Fruit fly (Drosophila melanogaster) whole organism, prepupa: Measurements from ENCODE around the gene CG4553.

Experiments used
- CG10631 ChIP-seq: fragments of 200-800 bp; sonication (Bioruptor generic); optimal IDR thresholded peaks from 2 replicates; lab custom pipeline; 2016; ENCODE audit warnings: missing biosample characterization, missing genetic modification characterization
- CG10669 ChIP-seq: fragments of 200-800 bp; sonication (Bioruptor generic); optimal IDR thresholded peaks from 3 replicates; lab custom pipeline; 2018; ENCODE audit warnings: missing biosample characterization, mild to moderate bottlenecking, missing genetic modification characterization, moderate library complexity
- CG11294 ChIP-seq: fragments of 200-800 bp; sonication (Bioruptor generic); IDR thresholded peaks from 2 replicates; pipeline ENCODE4 v1.3.6; 2022; ENCODE audit warnings: missing biosample characterization, missing genetic modification characterization
- CG11902 ChIP-seq: fragments of 200-800 bp; sonication (Bioruptor generic); optimal IDR thresholded peaks from 3 replicates; lab custom pipeline; 2016; ENCODE audit warnings: missing biosample characterization, missing genetic modification characterization
- CG1621 ChIP-seq: fragments of 200-800 bp; sonication (Bioruptor generic); optimal IDR thresholded peaks from 3 replicates; lab custom pipeline; 2018; ENCODE audit warnings: missing biosample characterization, mild to moderate bottlenecking, missing genetic modification characterization
- CG16779 ChIP-seq: fragments of 200-800 bp; sonication (Bioruptor generic); optimal IDR thresholded peaks from 3 replicates; lab custom pipeline; 2017; ENCODE audit warnings: missing biosample characterization, mild to moderate bottlenecking, missing genetic modification characterization
- CG3032 ChIP-seq: fragments of 200-800 bp; optimal IDR thresholded peaks from 2 replicates; lab custom pipeline; 2019; ENCODE audit warnings: missing biosample characterization, mild to moderate bottlenecking, missing genetic modification characterization, moderate library complexity
- CG31627 ChIP-seq: fragments of 200-800 bp; sonication (Bioruptor generic); optimal IDR thresholded peaks from 3 replicates; lab custom pipeline; 2016; ENCODE audit warnings: missing biosample characterization, missing genetic modification characterization
- CG32006 ChIP-seq: fragments of 200-800 bp; sonication (Bioruptor generic); optimal IDR thresholded peaks from 3 replicates; lab custom pipeline; 2017; ENCODE audit warnings: missing biosample characterization, mild to moderate bottlenecking, missing genetic modification characterization
- CG34406 ChIP-seq: fragments of 200-800 bp; sonication (Bioruptor generic); optimal IDR thresholded peaks from 3 replicates; lab custom pipeline; 2016; ENCODE audit warnings: missing biosample characterization, missing genetic modification characterization
- CG3919 ChIP-seq: fragments of 200-800 bp; sonication (Bioruptor generic); optimal IDR thresholded peaks from 3 replicates; lab custom pipeline; 2016; ENCODE audit warnings: missing biosample characterization, missing genetic modification characterization
- CG4318 ChIP-seq: fragments of 200-800 bp; sonication (Bioruptor generic); optimal IDR thresholded peaks from 3 replicates; lab custom pipeline; 2017; ENCODE audit warnings: missing biosample characterization, mild to moderate bottlenecking, missing genetic modification characterization
- CG6163 ChIP-seq: fragments of 200-800 bp; sonication (Bioruptor generic); IDR thresholded peaks from 3 replicates; pipeline ENCODE4 v1.3.6; 2022; ENCODE audit warnings: missing biosample characterization, missing genetic modification characterization
- CG6276 ChIP-seq: fragments of 200-800 bp; sonication (Bioruptor generic); optimal IDR thresholded peaks from 2 replicates; lab custom pipeline; 2017; ENCODE audit warnings: missing biosample characterization, mild to moderate bottlenecking, missing genetic modification characterization
- CG6808 ChIP-seq: fragments of 200-800 bp; sonication (Bioruptor generic); optimal IDR thresholded peaks from 3 replicates; lab custom pipeline; 2017; ENCODE audit warnings: missing biosample characterization, missing genetic modification characterization, mild to moderate bottlenecking, moderate library complexity, missing genetic modification reagents
- CG6854 ChIP-seq: fragments of 200-800 bp; sonication (Bioruptor generic); optimal IDR thresholded peaks from 2 replicates; lab custom pipeline; 2017; ENCODE audit warnings: missing biosample characterization, mild to moderate bottlenecking, missing genetic modification characterization
- CG7368 ChIP-seq: fragments of 200-800 bp; sonication (Bioruptor generic); optimal IDR thresholded peaks from 3 replicates; lab custom pipeline; 2016; ENCODE audit warnings: missing biosample characterization, missing genetic modification characterization
- CG8119 ChIP-seq: fragments of 200-800 bp; sonication (Bioruptor generic); IDR thresholded peaks from 3 replicates; pipeline ENCODE4 v1.3.6; 2022; ENCODE audit warnings: missing biosample characterization, missing genetic modification characterization
- CG8319 ChIP-seq: fragments of 200-800 bp; sonication (Bioruptor generic); optimal IDR thresholded peaks from 3 replicates; lab custom pipeline; 2016; ENCODE audit warnings: missing biosample characterization, missing genetic modification characterization
- CG8632 ChIP-seq: fragments of 200-800 bp; sonication (Bioruptor generic); optimal IDR thresholded peaks from 3 replicates; lab custom pipeline; 2016; ENCODE audit warnings: missing biosample characterization, missing genetic modification characterization
- CG9139 ChIP-seq: fragments of 200-800 bp; sonication (Bioruptor generic); optimal IDR thresholded peaks from 3 replicates; lab custom pipeline; 2017; ENCODE audit warnings: missing biosample characterization, mild to moderate bottlenecking, missing genetic modification characterization
- Eip78C ChIP-seq: fragments of 200-800 bp; sonication (Bioruptor generic); peaks from one replicate; lab custom pipeline; 2016; ENCODE audit warnings: missing biosample characterization, missing genetic modification characterization
- Eip93F ChIP-seq: fragments of 200-800 bp; sonication (Bioruptor generic); optimal IDR thresholded peaks from 2 replicates; lab custom pipeline; 2016; ENCODE audit warnings: missing biosample characterization, mild to moderate bottlenecking, missing genetic modification characterization
- Ets21C ChIP-seq: fragments of 200-800 bp; sonication (Bioruptor generic); optimal IDR thresholded peaks from 3 replicates; lab custom pipeline; 2016; ENCODE audit warnings: missing biosample characterization, missing genetic modification characterization
- Ets96B ChIP-seq: fragments of 200-800 bp; optimal IDR thresholded peaks from 2 replicates; lab custom pipeline; 2019; ENCODE audit warnings: missing biosample characterization, mild to moderate bottlenecking, missing genetic modification characterization, moderate library complexity
- Gug ChIP-seq: fragments of 200-800 bp; sonication (Bioruptor generic); IDR thresholded peaks from 2 replicates; pipeline ENCODE4 v1.3.6; 2022; ENCODE audit warnings: missing biosample characterization, missing genetic modification characterization
- Hr38 ChIP-seq: sonication (Bioruptor generic); optimal IDR thresholded peaks from 2 replicates; lab custom pipeline; 2016; ENCODE audit warnings: missing biosample characterization, missing genetic modification characterization
- Hr39 ChIP-seq: fragments of 200-800 bp; sonication (Bioruptor generic); optimal IDR thresholded peaks from 2 replicates; lab custom pipeline; 2016; ENCODE audit warnings: missing biosample characterization, missing genetic modification characterization
- Hr4 ChIP-seq: fragments of 200-800 bp; sonication (Bioruptor generic); optimal IDR thresholded peaks from 3 replicates; lab custom pipeline; 2016; ENCODE audit warnings: missing biosample characterization, missing genetic modification characterization
- Lpt ChIP-seq: fragments of 200-800 bp; sonication (Bioruptor generic); optimal IDR thresholded peaks from 3 replicates; lab custom pipeline; 2016; ENCODE audit warnings: missing biosample characterization, missing genetic modification characterization
- OdsH ChIP-seq: fragments of 200-800 bp; sonication (Bioruptor generic); optimal IDR thresholded peaks from 3 replicates; lab custom pipeline; 2016; ENCODE audit warnings: missing biosample characterization, missing genetic modification characterization
- Smox ChIP-seq: fragments of 200-800 bp; sonication (Bioruptor generic); optimal IDR thresholded peaks from 3 replicates; lab custom pipeline; 2016; ENCODE audit warnings: missing biosample characterization, missing genetic modification characterization
- Sox102F ChIP-seq: fragments of 200-800 bp; sonication (Bioruptor generic); optimal IDR thresholded peaks from 2 replicates; lab custom pipeline; 2016; ENCODE audit warnings: missing biosample characterization, mild to moderate bottlenecking, missing genetic modification characterization
- Sox14 ChIP-seq: fragments of 200-800 bp; sonication (Bioruptor generic); optimal IDR thresholded peaks from 3 replicates; lab custom pipeline; 2016; ENCODE audit warnings: missing biosample characterization, missing genetic modification characterization
- Sox15 ChIP-seq: fragments of 200-800 bp; sonication (Bioruptor generic); optimal IDR thresholded peaks from 3 replicates; lab custom pipeline; 2016; ENCODE audit warnings: missing biosample characterization, missing genetic modification characterization
- achi ChIP-seq: fragments of 200-800 bp; sonication (Bioruptor generic); optimal IDR thresholded peaks from 3 replicates; lab custom pipeline; 2016; ENCODE audit warnings: missing biosample characterization, missing genetic modification characterization
- acj6 ChIP-seq: fragments of 200-800 bp; sonication (Bioruptor generic); optimal IDR thresholded peaks from 3 replicates; lab custom pipeline; 2016; ENCODE audit warnings: missing biosample characterization, missing genetic modification characterization
- cyc ChIP-seq: fragments of 200-800 bp; sonication (Bioruptor generic); optimal IDR thresholded peaks from 3 replicates; lab custom pipeline; 2016; ENCODE audit warnings: missing biosample characterization, missing genetic modification characterization
- dsx ChIP-seq: fragments of 200-800 bp; optimal IDR thresholded peaks from 3 replicates; lab custom pipeline; 2019; ENCODE audit warnings: missing biosample characterization, mild to moderate bottlenecking, missing genetic modification characterization, moderate library complexity; ENCODE audit not compliant: poor library complexity, severe bottlenecking
- eg ChIP-seq: fragments of 200-800 bp; sonication (Bioruptor generic); IDR thresholded peaks from 3 replicates; pipeline ENCODE4 v1.3.6; 2022; ENCODE audit warnings: missing biosample characterization, missing genetic modification characterization
- fd59A ChIP-seq: fragments of 200-800 bp; sonication (Bioruptor generic); optimal IDR thresholded peaks from 2 replicates; lab custom pipeline; 2017; ENCODE audit warnings: missing biosample characterization, mild to moderate bottlenecking, missing genetic modification characterization, missing genetic modification reagents
- fd85E ChIP-seq: fragments of 200-800 bp; sonication (Bioruptor generic); optimal IDR thresholded peaks from 3 replicates; lab custom pipeline; 2016; ENCODE audit warnings: missing biosample characterization, missing genetic modification characterization
- fkh ChIP-seq: fragments of 200-800 bp; sonication (Bioruptor generic); optimal IDR thresholded peaks from 3 replicates; lab custom pipeline; 2017; ENCODE audit warnings: missing biosample characterization, mild to moderate bottlenecking, missing genetic modification characterization, moderate library complexity
- pdm3 ChIP-seq: fragments of 200-800 bp; sonication (Bioruptor generic); optimal IDR thresholded peaks from 3 replicates; lab custom pipeline; 2016; ENCODE audit warnings: missing biosample characterization, missing genetic modification characterization
- salr ChIP-seq, 2 experiments: fragments of 200-800 bp; sonication (Bioruptor generic); optimal IDR thresholded peaks; 3 replicates each; lab custom pipeline; 2016 to 2018; ENCODE audit warnings: missing biosample characterization in 2 of 2, missing genetic modification characterization in 2 of 2, mild to moderate bottlenecking in 1 of 2
- spab ChIP-seq: fragments of 200-800 bp; sonication (Bioruptor generic); optimal IDR thresholded peaks from 2 replicates; lab custom pipeline; 2017; ENCODE audit warnings: missing biosample characterization, mild to moderate bottlenecking, missing genetic modification characterization, missing genetic modification reagents
- ss ChIP-seq, 2 experiments: fragments of 200-800 bp; sonication (Bioruptor generic); optimal IDR thresholded peaks; 2 replicates in 1 of 2; 3 replicates in 1 of 2; lab custom pipeline; 2017 to 2018; ENCODE audit warnings: mild to moderate bottlenecking in 2 of 2, missing biosample characterization in 2 of 2, missing genetic modification characterization in 2 of 2, moderate library complexity in 1 of 2
- svp ChIP-seq: fragments of 200-800 bp; sonication (Bioruptor generic); peaks from one replicate; lab custom pipeline; 2016; ENCODE audit warnings: missing biosample characterization, missing genetic modification characterization
- vri ChIP-seq: fragments of 200-800 bp; sonication (Bioruptor generic); optimal IDR thresholded peaks from 3 replicates; lab custom pipeline; 2016; ENCODE audit warnings: missing biosample characterization, mild to moderate bottlenecking, missing genetic modification characterization

The CG4553 gene

DNA sequence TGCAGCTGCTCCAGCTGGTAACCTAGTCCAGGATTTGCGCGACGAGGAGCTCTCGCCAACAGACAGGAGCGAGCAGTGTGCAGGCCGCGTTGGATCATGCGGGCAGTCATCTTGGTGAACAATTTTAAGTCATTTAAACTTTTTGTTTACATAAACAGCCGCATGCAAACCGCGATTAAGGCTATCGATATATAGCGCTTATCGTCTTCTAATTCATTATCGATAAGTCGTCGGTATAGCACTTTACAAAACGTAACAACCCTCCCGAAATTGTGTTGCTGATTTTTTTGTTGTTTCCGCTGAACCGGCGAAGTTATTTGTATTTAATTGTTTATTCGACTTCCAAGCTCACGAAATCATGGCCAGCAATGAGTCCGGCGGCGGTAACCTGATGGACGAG is at the start of gene CG4553, which contains the start of gene MED28:
CG4553 (minus strand) TSS at position 172 of the 400 bp plus-strand sequence.
MED28 (plus strand) TSS at position 260 of the 400 bp plus-strand sequence.
- TF ChIP-seq Eip78C (GFP tag; lab: Kevin White, UChicago) (no peak), fkh (GFP tag; lab: Kevin White, UChicago) (peak; percentile 95)
- TF ChIP-seq, all 60 proteins: peak for 1

- no peak for TF ChIP-seq eg (GFP tag; lab: Robert Waterston, UW)
- TF ChIP-seq Hr39, result peak; percentile 17
- TF ChIP-seq Sox102F, result no peak
- no peak for TF ChIP-seq Lpt
- no peak for TF ChIP-seq CG9139 (GFP tag; lab: Kevin White, UChicago)
- peak; percentile 24 for TF ChIP-seq CG10631
- peak; percentile 3 for TF ChIP-seq OdsH (GFP tag; lab: Kevin White, UChicago)
- peak; percentile 29 for TF ChIP-seq CG10669 (GFP tag; lab: Kevin White, UChicago)
- peak; percentile 6 for TF ChIP-seq Sox14 (GFP tag; lab: Kevin White, UChicago)
- no peak for TF ChIP-seq vri
- TF ChIP-seq spab (GFP tag; lab: Kevin White, UChicago), result no peak
- TF ChIP-seq acj6 (GFP tag; lab: Kevin White, UChicago), result peak; percentile 15
- no peak for TF ChIP-seq CG4318 (GFP tag; lab: Kevin White, UChicago)
- peak; percentile 84 for TF ChIP-seq Eip78C (GFP tag; lab: Kevin White, UChicago)
- TF ChIP-seq svp (GFP tag; lab: Kevin White, UChicago), result no peak
- no peak for TF ChIP-seq CG31627 (GFP tag; lab: Kevin White, UChicago)
- TF ChIP-seq ss (GFP tag; optimal IDR thresholded peaks at IDR 0.05; lab: Kevin White, UChicago), result peak in 1 of 2 experiments; percentile 5
- peak; percentile 35 for TF ChIP-seq CG32006 (GFP tag; lab: Kevin White, UChicago)
- TF ChIP-seq CG8632, result peak; percentile 16
- TF ChIP-seq CG3919 (GFP tag; lab: Kevin White, UChicago), result no peak
- no peak for TF ChIP-seq Eip93F (GFP tag; lab: Kevin White, UChicago)
- TF ChIP-seq CG16779 (tag; lab: Kevin White, UChicago), result no peak
- no peak for TF ChIP-seq salr (GFP tag; optimal IDR thresholded peaks at IDR 0.05; lab: Kevin White, UChicago)
- no peak for TF ChIP-seq fd85E (GFP tag; lab: Kevin White, UChicago)
- TF ChIP-seq Gug (GFP tag; lab: Robert Waterston, UW), result no peak
- no peak for TF ChIP-seq Hr38
- no peak for TF ChIP-seq CG3032 (tag; lab: Kevin White, UChicago)
- TF ChIP-seq CG6808 (GFP tag; lab: Kevin White, UChicago), result peak; percentile 25
- TF ChIP-seq cyc (GFP tag; lab: Kevin White, UChicago), result no peak
- peak; percentile 2 for TF ChIP-seq Smox (GFP tag; lab: Kevin White, UChicago)
- TF ChIP-seq CG34406 (GFP tag; lab: Kevin White, UChicago), result no peak
- TF ChIP-seq CG1621, result no peak
- peak; percentile 34 for TF ChIP-seq Hr4 (GFP tag; lab: Kevin White, UChicago)
- no peak for TF ChIP-seq CG6163 (GFP tag; lab: Robert Waterston, UW)
- no peak for TF ChIP-seq fkh (GFP tag; lab: Kevin White, UChicago)
- peak; percentile 12 for TF ChIP-seq achi
- no peak for TF ChIP-seq dsx
- no peak for TF ChIP-seq CG7368 (GFP tag; lab: Kevin White, UChicago)
- TF ChIP-seq CG6854 (GFP tag; lab: Kevin White, UChicago), result no peak
- no peak for TF ChIP-seq CG11294 (GFP tag; lab: Robert Waterston, UW)
- TF ChIP-seq fd59A, result no peak
- TF ChIP-seq Ets96B (tag; lab: Kevin White, UChicago), result peak; percentile 13
- TF ChIP-seq CG8319 (GFP tag; lab: Kevin White, UChicago), result no peak
- TF ChIP-seq CG11902 (GFP tag; lab: Kevin White, UChicago), result no peak
- TF ChIP-seq CG6276, result no peak
- TF ChIP-seq pdm3 (GFP tag; lab: Kevin White, UChicago), result peak; percentile 22
- TF ChIP-seq Sox15 (GFP tag; lab: Kevin White, UChicago), result no peak
- no peak for TF ChIP-seq Ets21C (GFP tag; lab: Kevin White, UChicago)
- TF ChIP-seq CG8119 (GFP tag; lab: Robert Waterston, UW), result 0 out of 3 replicates have a peak, but pooled peaks have one; percentile 25
These were observed 42.9 kb upstream of the CG4553 start for dm6 chr3R:25519465-25520071.
